Worm (Caenorhabditis elegans) whole organism, mixed stage, embryonic: ENCODE measurements around the gene che-7.

Experiments used
- elt-1 ChIP-seq: sonication (generic microtip); optimal IDR thresholded peaks from 2 replicates; lab custom pipeline; 2017; ENCODE audit warnings: missing genetic modification characterization, mild to moderate bottlenecking, missing compliant biosample characterization, antibody characterized with exemption, moderate library complexity, borderline replicate concordance; ENCODE audit not compliant: insufficient read depth
- lin-13 ChIP-seq: fragments of 150-350 bp; optimal IDR thresholded peaks from 2 replicates; lab custom pipeline; 2014; ENCODE audit warnings: missing biosample characterization, missing genetic modification characterization
- lsy-2 ChIP-seq: fragments of 150-350 bp; optimal IDR thresholded peaks from 2 replicates; lab custom pipeline; 2014; ENCODE audit warnings: missing biosample characterization, missing genetic modification characterization
- pha-4 ChIP-seq: fragments of 150-350 bp; optimal IDR thresholded peaks from 2 replicates; lab custom pipeline; 2018; ENCODE audit warnings: missing biosample characterization, missing genetic modification reagents, missing genetic modification characterization
- snpc-4 ChIP-seq: fragments of 150-350 bp; optimal IDR thresholded peaks from 2 replicates; lab custom pipeline; 2014; ENCODE audit warnings: missing biosample characterization, missing genetic modification characterization
- sptf-1 ChIP-seq: sonication (generic microtip); optimal IDR thresholded peaks from 2 replicates; lab custom pipeline; 2017; ENCODE audit warnings: mild to moderate bottlenecking, missing genetic modification characterization, moderate library complexity, missing compliant biosample characterization
- unc-62 ChIP-seq: fragments of 150-350 bp; optimal IDR thresholded peaks from 2 replicates; lab custom pipeline; 2014; ENCODE audit warnings: missing biosample characterization, missing genetic modification reagents, missing genetic modification characterization
- ztf-11 ChIP-seq: fragments of 150-350 bp; optimal IDR thresholded peaks from 2 replicates; lab custom pipeline; 2014; ENCODE audit warnings: missing biosample characterization, missing genetic modification characterization

- TF ChIP-seq lin-13 (tag; lab: Kevin White, UChicago) = no peak
- no peak for TF ChIP-seq pha-4
- TF ChIP-seq lsy-2 (tag; lab: Kevin White, UChicago) = no peak
- TF ChIP-seq snpc-4 = no peak
- no peak for TF ChIP-seq elt-1
- no peak for TF ChIP-seq ztf-11
- no peak for TF ChIP-seq sptf-1 (tag; lab: Kevin White, UChicago)
- no peak for TF ChIP-seq unc-62 (GFP tag; lab: Kevin White, UChicago)
These were observed 40.3 kb downstream of the che-7 start, which contains the start of gene srsx-5 for ce11 chrV:7928660-7929059.
